Worm (Caenorhabditis elegans): ENCODE results near the gene Y47D3B.4.

Gene Y47D3B.4

ce11 chrIII:11405049-11405448 is at the start of gene Y47D3B.4:
Gene Y47D3B.4 (plus strand): TSS chrIII:11405349.
- TF ChIP-seq med-1 (GFP tag; optimal IDR thresholded peaks at IDR 0.05; ENCODE audit: insufficient read depth), result no peak

DNA sequence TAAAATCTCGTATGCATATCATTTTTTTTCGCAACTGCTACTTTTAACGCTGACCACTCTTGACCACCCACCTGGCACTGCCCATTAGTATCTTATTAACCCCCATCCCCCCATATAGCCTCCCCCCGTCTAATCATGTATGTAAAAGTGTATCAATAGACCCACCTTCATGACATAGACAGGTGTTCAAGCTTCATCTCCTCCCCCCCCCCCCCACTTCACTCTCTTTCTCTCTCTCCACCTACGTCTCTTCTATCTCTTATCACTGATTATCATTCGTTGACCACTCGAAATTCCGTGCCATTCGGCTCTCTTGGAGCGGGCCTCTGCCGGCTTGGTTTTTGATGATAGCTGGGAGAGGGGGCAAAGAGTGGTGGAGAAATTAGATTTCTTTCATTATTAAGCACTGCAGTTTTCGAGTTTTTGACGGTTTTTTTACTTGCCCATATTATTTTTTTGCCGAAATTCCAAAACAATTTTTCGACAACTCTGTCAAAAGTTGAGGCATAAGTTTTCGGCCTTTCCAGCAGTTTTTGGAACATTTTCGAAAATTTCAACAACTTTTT is 49.3 kb upstream of the Y47D3B.4 start:
- TF ChIP-seq med-1 (GFP tag; optimal IDR thresholded peaks at IDR 0.05; ENCODE audit: insufficient read depth), result no peak
- TF ChIP-seq ztf-23 (GFP tag; IDR thresholded peaks at IDR 0.05), result no peak
- TF ChIP-seq klf-2 (GFP tag; conservative IDR thresholded peaks at IDR 0.05), result no peak
- no peak for TF ChIP-seq ref-1 (GFP tag; conservative IDR thresholded peaks at IDR 0.05)

- TF ChIP-seq med-1 (GFP tag; optimal IDR thresholded peaks at IDR 0.05; ENCODE audit: insufficient read depth), result no peak
- no peak for TF ChIP-seq flt-1 (GFP tag; IDR thresholded peaks at IDR 0.05)
- no peak for TF ChIP-seq ztf-29 (GFP tag; IDR thresholded peaks at IDR 0.05)
- TF ChIP-seq tab-1 (GFP tag; IDR thresholded peaks at IDR 0.05), result no peak
- TF ChIP-seq klf-2 (GFP tag; conservative IDR thresholded peaks at IDR 0.05), result no peak
- no peak for TF ChIP-seq ztf-23 (GFP tag; IDR thresholded peaks at IDR 0.05)
- TF ChIP-seq cog-1 (tag; optimal IDR thresholded peaks at IDR 0.05), result no peak
- TF ChIP-seq T22C8.4 (GFP tag; IDR thresholded peaks at IDR 0.05), result no peak
- no peak for TF ChIP-seq ref-1 (GFP tag; conservative IDR thresholded peaks at IDR 0.05)
Observed at ce11 chrIII:11357418-11357817, 47.7 kb upstream of the Y47D3B.4 start.

ce11 chrIII:11358273-11358672 is 46.9 kb upstream of the Y47D3B.4 start:
- TF ChIP-seq ztf-29 (GFP tag; IDR thresholded peaks at IDR 0.05) (no peak), med-1 (GFP tag; optimal IDR thresholded peaks at IDR 0.05; ENCODE audit: insufficient read depth) (no peak), flt-1 (GFP tag; IDR thresholded peaks at IDR 0.05) (no peak), tab-1 (GFP tag; IDR thresholded peaks at IDR 0.05) (no peak)

- TF ChIP-seq ref-1 (GFP tag; conservative IDR thresholded peaks at IDR 0.05) (no peak), T22C8.4 (GFP tag; IDR thresholded peaks at IDR 0.05) (no peak), cog-1 (tag; optimal IDR thresholded peaks at IDR 0.05) (no peak), ztf-23 (GFP tag; IDR thresholded peaks at IDR 0.05) (no peak), flt-1 (GFP tag; IDR thresholded peaks at IDR 0.05) (no peak), tab-1 (GFP tag; IDR thresholded peaks at IDR 0.05) (no peak), med-1 (GFP tag; optimal IDR thresholded peaks at IDR 0.05; ENCODE audit: insufficient read depth) (no peak), ztf-29 (GFP tag; IDR thresholded peaks at IDR 0.05) (no peak), klf-2 (GFP tag; conservative IDR thresholded peaks at IDR 0.05) (no peak)
Observed at ce11 chrIII:11359422-11359821, 45.7 kb upstream of the Y47D3B.4 start.

DNA sequence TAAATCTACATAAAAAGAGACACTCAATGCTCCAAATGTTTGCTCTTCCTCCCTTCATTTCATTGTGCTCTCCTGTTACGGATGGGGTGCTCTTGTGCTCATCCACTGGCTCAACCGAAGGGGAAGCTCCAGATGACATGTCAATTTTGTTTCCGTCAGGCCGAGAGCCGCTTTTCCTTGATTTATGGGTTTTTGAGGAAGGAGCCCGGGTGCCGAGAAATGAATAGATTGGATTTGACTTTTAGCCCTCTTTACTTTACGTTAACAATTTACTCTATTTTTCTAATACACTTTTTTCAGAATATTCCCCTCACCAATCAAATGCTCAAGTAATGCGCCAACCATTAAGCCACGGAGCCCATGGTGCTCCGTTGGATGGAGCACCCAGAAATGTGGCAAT is 45.0 kb upstream of the Y47D3B.4 start, which contains the start of gene T28D6.4:
TSS of gene T28D6.4 (plus strand) at position 301 of the 400 bp plus-strand sequence.
- TF ChIP-seq T22C8.4 (GFP tag; IDR thresholded peaks at IDR 0.05) (no peak), ref-1 (GFP tag; conservative IDR thresholded peaks at IDR 0.05) (no peak), flt-1 (GFP tag; IDR thresholded peaks at IDR 0.05) (no peak), med-1 (GFP tag; optimal IDR thresholded peaks at IDR 0.05; ENCODE audit: insufficient read depth) (no peak)

DNA sequence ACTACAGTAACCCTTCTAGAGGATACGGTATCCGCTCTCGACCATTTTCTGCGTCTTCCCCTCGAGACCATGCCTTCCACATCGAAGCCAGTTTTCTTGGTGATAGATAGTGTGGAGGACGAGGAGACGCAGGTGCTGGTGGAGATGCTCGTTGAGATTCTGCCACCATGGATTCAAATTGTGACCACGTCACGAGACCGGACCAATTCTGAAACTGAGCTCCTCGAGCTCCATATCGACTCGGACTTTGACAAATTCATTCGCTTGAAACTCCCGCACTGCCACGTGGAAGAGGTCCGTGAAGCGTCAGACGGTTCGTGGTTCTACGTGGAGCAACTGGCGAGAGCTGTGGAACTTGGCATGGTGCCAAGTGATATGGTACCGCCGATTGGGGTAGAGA is 43.8 kb upstream of the Y47D3B.4 start:
- TF ChIP-seq cog-1 (tag; optimal IDR thresholded peaks at IDR 0.05), result no peak
- no peak for TF ChIP-seq ztf-23 (GFP tag; IDR thresholded peaks at IDR 0.05)
- no peak for TF ChIP-seq T22C8.4 (GFP tag; IDR thresholded peaks at IDR 0.05)

ce11 chrIII:11362915-11363314 is 42.2 kb upstream of the Y47D3B.4 start:
- TF ChIP-seq cog-1 (tag; optimal IDR thresholded peaks at IDR 0.05), result no peak
- TF ChIP-seq ztf-29 (GFP tag; IDR thresholded peaks at IDR 0.05), result no peak

DNA sequence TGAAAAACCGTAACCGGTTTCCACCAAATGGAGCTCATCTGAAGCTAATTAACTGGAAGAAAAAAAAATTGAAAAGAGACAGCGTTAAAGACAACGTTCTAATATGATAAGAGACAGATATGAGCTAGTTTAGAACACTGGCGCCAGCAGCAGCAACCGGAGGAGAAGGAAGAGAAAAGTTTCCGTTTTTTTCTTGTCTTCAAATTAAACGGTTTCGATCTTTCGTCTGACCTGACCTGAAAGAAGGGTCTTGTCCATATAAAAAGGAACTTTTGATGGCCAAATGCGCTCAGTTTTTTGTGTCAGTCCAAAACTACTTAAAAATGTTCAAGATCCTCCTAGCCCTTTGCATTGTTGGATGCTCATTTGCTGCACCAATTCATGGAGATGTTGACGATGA is 38.7 kb upstream of the Y47D3B.4 start, which contains the start of gene T28D6.3:
TSS of gene T28D6.3 (plus strand) at position 301 of the 400 bp plus-strand sequence.
- TF ChIP-seq med-1 (GFP tag; optimal IDR thresholded peaks at IDR 0.05; ENCODE audit: insufficient read depth) (no peak), T22C8.4 (GFP tag; IDR thresholded peaks at IDR 0.05) (no peak), tab-1 (GFP tag; IDR thresholded peaks at IDR 0.05) (no peak), flt-1 (GFP tag; IDR thresholded peaks at IDR 0.05) (no peak), ztf-29 (GFP tag; IDR thresholded peaks at IDR 0.05) (no peak), ref-1 (GFP tag; conservative IDR thresholded peaks at IDR 0.05) (no peak), cog-1 (tag; optimal IDR thresholded peaks at IDR 0.05) (no peak), ztf-23 (GFP tag; IDR thresholded peaks at IDR 0.05) (no peak), klf-2 (GFP tag; conservative IDR thresholded peaks at IDR 0.05) (no peak)

ce11 chrIII:11371236-11371635 is 33.9 kb upstream of the Y47D3B.4 start:
- peak; percentile 93 for TF ChIP-seq ztf-23 (GFP tag; IDR thresholded peaks at IDR 0.05)
- peak; percentile 14 for TF ChIP-seq med-1 (GFP tag; optimal IDR thresholded peaks at IDR 0.05; ENCODE audit: insufficient read depth)
- peak; percentile 91 for TF ChIP-seq ztf-29 (GFP tag; IDR thresholded peaks at IDR 0.05)
- TF ChIP-seq tab-1 (GFP tag; IDR thresholded peaks at IDR 0.05), result peak; percentile 95
- TF ChIP-seq ref-1 (GFP tag; conservative IDR thresholded peaks at IDR 0.05), result peak; percentile 95
- peak; percentile 83 for TF ChIP-seq cog-1 (tag; optimal IDR thresholded peaks at IDR 0.05)
- TF ChIP-seq T22C8.4 (GFP tag; IDR thresholded peaks at IDR 0.05), result peak; percentile 87
- peak; percentile 93 for TF ChIP-seq klf-2 (GFP tag; conservative IDR thresholded peaks at IDR 0.05)
- peak; percentile 96 for TF ChIP-seq flt-1 (GFP tag; IDR thresholded peaks at IDR 0.05)

- TF ChIP-seq ztf-23 (GFP tag; IDR thresholded peaks at IDR 0.05) (no peak), cog-1 (tag; optimal IDR thresholded peaks at IDR 0.05) (no peak), ztf-29 (GFP tag; IDR thresholded peaks at IDR 0.05) (no peak), klf-2 (GFP tag; conservative IDR thresholded peaks at IDR 0.05) (no peak)
Observed at ce11 chrIII:11371688-11372087, 33.5 kb upstream of the Y47D3B.4 start, which contains the start of gene tba-7. Gene tba-7 (minus strand): TSS chrIII:11371788.

All from whole organism, midembryonic.